Fruit fly (Drosophila melanogaster) whole organism, embryonic: ENCODE data around the gene Sema5c.

Experiments used
- Awh ChIP-seq: fragments of 200-800 bp; sonication (Bioruptor generic); IDR thresholded peaks from 2 replicates; pipeline ENCODE4, ENCODE4 v1.3.6; 2022; ENCODE audit warnings: missing biosample characterization, missing genetic modification characterization
- BtbVII ChIP-seq: fragments of 200-800 bp; sonication (Bioruptor generic); optimal IDR thresholded peaks from 3 replicates; lab custom pipeline; 2017; ENCODE audit warnings: missing biosample characterization, mild to moderate bottlenecking, missing genetic modification characterization
- C15 ChIP-seq: fragments of 200-800 bp; sonication (Bioruptor generic); IDR thresholded peaks from 3 replicates; pipeline ENCODE4 v1.3.6; 2022; ENCODE audit warnings: missing biosample characterization, missing genetic modification characterization
- CG10431 ChIP-seq: fragments of 200-800 bp; sonication (Bioruptor generic); optimal IDR thresholded peaks from 3 replicates; lab custom pipeline; 2018; ENCODE audit warnings: missing biosample characterization, mild to moderate bottlenecking, missing genetic modification characterization
- CG10565 ChIP-seq: fragments of 200-800 bp; sonication (Bioruptor generic); optimal IDR thresholded peaks from 3 replicates; lab custom pipeline; 2016; ENCODE audit warnings: missing biosample characterization, mild to moderate bottlenecking, missing genetic modification characterization
- CG11504 ChIP-seq: fragments of 200-800 bp; sonication (Bioruptor generic); optimal IDR thresholded peaks from 3 replicates; lab custom pipeline; 2019; ENCODE audit warnings: missing biosample characterization, mild to moderate bottlenecking, missing genetic modification characterization, moderate library complexity
- CG13894 ChIP-seq: fragments of 200-800 bp; sonication (Bioruptor generic); optimal IDR thresholded peaks from 3 replicates; lab custom pipeline; 2018; ENCODE audit warnings: missing biosample characterization, mild to moderate bottlenecking, missing genetic modification characterization, moderate library complexity
- CG16815 ChIP-seq: fragments of 200-800 bp; sonication (Bioruptor generic); optimal IDR thresholded peaks from 3 replicates; lab custom pipeline; 2017; ENCODE audit warnings: missing biosample characterization, mild to moderate bottlenecking, missing genetic modification characterization
- CG17829 ChIP-seq: fragments of 200-800 bp; optimal IDR thresholded peaks from 2 replicates; lab custom pipeline; 2019; ENCODE audit warnings: missing biosample characterization, mild to moderate bottlenecking, missing genetic modification characterization, moderate library complexity
- CG4617 ChIP-seq: fragments of 200-800 bp; sonication (Bioruptor generic); optimal IDR thresholded peaks from 3 replicates; lab custom pipeline; 2016; ENCODE audit warnings: missing biosample characterization, missing genetic modification characterization, borderline replicate concordance
- CG5245 ChIP-seq: fragments of 200-800 bp; sonication (Bioruptor generic); optimal IDR thresholded peaks from 3 replicates; lab custom pipeline; 2016; ENCODE audit warnings: missing biosample characterization, missing genetic modification characterization
- CG6813 ChIP-seq: fragments of 200-800 bp; sonication (Bioruptor generic); optimal IDR thresholded peaks from 2 replicates; lab custom pipeline; 2017; ENCODE audit warnings: missing biosample characterization, missing genetic modification characterization, mild to moderate bottlenecking, moderate library complexity, missing genetic modification reagents
- CG7745 ChIP-seq: fragments of 200-800 bp; sonication (Bioruptor generic); optimal IDR thresholded peaks from 2 replicates; lab custom pipeline; 2018; ENCODE audit warnings: missing biosample characterization, mild to moderate bottlenecking, missing genetic modification characterization, moderate library complexity
- Dad ChIP-seq: fragments of 200-800 bp; sonication (Bioruptor generic); optimal IDR thresholded peaks from 3 replicates; lab custom pipeline; 2016; ENCODE audit warnings: missing biosample characterization, missing genetic modification characterization
- Gsc ChIP-seq: fragments of 200-800 bp; sonication (Bioruptor generic); IDR thresholded peaks from 2 replicates; pipeline ENCODE4 v1.3.6; 2022; ENCODE audit warnings: missing biosample characterization, missing genetic modification characterization
- Hsf ChIP-seq: fragments of 200-800 bp; sonication (Bioruptor generic); optimal IDR thresholded peaks from 3 replicates; lab custom pipeline; 2016; ENCODE audit warnings: missing biosample characterization, missing genetic modification characterization
- Lim3 ChIP-seq: fragments of 200-800 bp; sonication (Bioruptor generic); IDR thresholded peaks from 2 replicates; pipeline ENCODE4 v1.3.6; 2022; ENCODE audit warnings: missing biosample characterization, missing genetic modification characterization
- Max ChIP-seq: fragments of 200-800 bp; sonication (Bioruptor generic); optimal IDR thresholded peaks from 2 replicates; lab custom pipeline; 2016; ENCODE audit warnings: missing biosample characterization, mild to moderate bottlenecking, missing genetic modification characterization
- NfI ChIP-seq: fragments of 200-800 bp; sonication (Bioruptor generic); optimal IDR thresholded peaks from 3 replicates; lab custom pipeline; 2018; ENCODE audit warnings: missing biosample characterization, mild to moderate bottlenecking, missing genetic modification characterization, moderate library complexity
- Sox102F ChIP-seq: fragments of 200-800 bp; sonication (Bioruptor generic); optimal IDR thresholded peaks from 2 replicates; lab custom pipeline; 2018; ENCODE audit warnings: missing biosample characterization, mild to moderate bottlenecking, missing genetic modification characterization, moderate library complexity
- abd-A ChIP-seq: fragments of 200-800 bp; sonication (Bioruptor generic); optimal IDR thresholded peaks from 3 replicates; lab custom pipeline; 2019; ENCODE audit warnings: missing biosample characterization, mild to moderate bottlenecking, missing genetic modification characterization, moderate library complexity
- chinmo ChIP-seq: fragments of 200-800 bp; sonication (Bioruptor generic); IDR thresholded peaks from 4 replicates; pipeline ENCODE4 v1.3.6; 2022; ENCODE audit warnings: missing biosample characterization, missing genetic modification characterization; ENCODE audit not compliant: partially characterized antibody
- ci ChIP-seq: fragments of 200-800 bp; sonication (Bioruptor generic); IDR thresholded peaks from 3 replicates; pipeline ENCODE4 v1.3.6; 2022; ENCODE audit warnings: missing biosample characterization, missing genetic modification characterization
- exex ChIP-seq: fragments of 200-800 bp; sonication (Bioruptor generic); optimal IDR thresholded peaks from 4 replicates; lab custom pipeline; 2018; ENCODE audit warnings: missing biosample characterization, mild to moderate bottlenecking, missing genetic modification characterization, moderate library complexity
- fru ChIP-seq: fragments of >200 bp; optimal IDR thresholded peaks from 2 replicates; lab custom pipeline; 2017
- hth ChIP-seq: fragments of >200 bp; optimal IDR thresholded peaks from 2 replicates; lab custom pipeline; 2017; ENCODE audit warnings: inconsistent platforms
- ken ChIP-seq: fragments of 200-800 bp; sonication (Bioruptor generic); IDR thresholded peaks from 3 replicates; pipeline ENCODE4 v1.3.6; 2022; ENCODE audit warnings: missing biosample characterization, missing genetic modification characterization
- oc ChIP-seq: fragments of 200-800 bp; sonication (Bioruptor generic); optimal IDR thresholded peaks from 2 replicates; lab custom pipeline; 2018; ENCODE audit warnings: missing biosample characterization, mild to moderate bottlenecking, missing genetic modification characterization, moderate library complexity
- peb ChIP-seq: fragments of 200-800 bp; sonication (Bioruptor generic); IDR thresholded peaks from 2 replicates; pipeline ENCODE4 v1.3.6; 2022; ENCODE audit warnings: missing biosample characterization, missing genetic modification characterization
- pfk ChIP-seq: fragments of 200-800 bp; sonication (Bioruptor generic); optimal IDR thresholded peaks from 2 replicates; lab custom pipeline; 2018; ENCODE audit warnings: missing biosample characterization, mild to moderate bottlenecking, missing genetic modification characterization, moderate library complexity
- salm ChIP-seq: fragments of 200-800 bp; sonication (Bioruptor generic); optimal IDR thresholded peaks from 2 replicates; lab custom pipeline; 2018; ENCODE audit warnings: missing biosample characterization, mild to moderate bottlenecking, missing genetic modification characterization
- sd ChIP-seq: fragments of 200-800 bp; sonication (Bioruptor generic); optimal IDR thresholded peaks from 3 replicates; lab custom pipeline; 2018; ENCODE audit warnings: missing biosample characterization, mild to moderate bottlenecking, missing genetic modification characterization, moderate library complexity
- ttk ChIP-seq: fragments of 200-800 bp; sonication (Bioruptor generic); IDR thresholded peaks from 2 replicates; pipeline ENCODE4 v2.1.2; 2022; ENCODE audit warnings: missing biosample characterization, missing genetic modification characterization
- tup ChIP-seq: fragments of 200-800 bp; sonication (Bioruptor generic); optimal IDR thresholded peaks from 2 replicates; lab custom pipeline; 2016; ENCODE audit warnings: missing biosample characterization, mild to moderate bottlenecking, missing genetic modification characterization, moderate library complexity
- vvl ChIP-seq: fragments of 200-800 bp; sonication (Bioruptor generic); IDR thresholded peaks from 2 replicates; pipeline ENCODE4 v1.3.6; 2022; ENCODE audit warnings: missing biosample characterization, missing genetic modification characterization
- zen ChIP-seq: fragments of 200-800 bp; sonication (Bioruptor generic); optimal IDR thresholded peaks from 3 replicates; lab custom pipeline; 2018; ENCODE audit warnings: missing biosample characterization, mild to moderate bottlenecking, missing genetic modification characterization, moderate library complexity
- zf30C ChIP-seq: fragments of 200-800 bp; sonication (Bioruptor generic); optimal IDR thresholded peaks from 3 replicates; lab custom pipeline; 2018; ENCODE audit warnings: missing biosample characterization, mild to moderate bottlenecking, missing genetic modification characterization

Gene Sema5c

DNA sequence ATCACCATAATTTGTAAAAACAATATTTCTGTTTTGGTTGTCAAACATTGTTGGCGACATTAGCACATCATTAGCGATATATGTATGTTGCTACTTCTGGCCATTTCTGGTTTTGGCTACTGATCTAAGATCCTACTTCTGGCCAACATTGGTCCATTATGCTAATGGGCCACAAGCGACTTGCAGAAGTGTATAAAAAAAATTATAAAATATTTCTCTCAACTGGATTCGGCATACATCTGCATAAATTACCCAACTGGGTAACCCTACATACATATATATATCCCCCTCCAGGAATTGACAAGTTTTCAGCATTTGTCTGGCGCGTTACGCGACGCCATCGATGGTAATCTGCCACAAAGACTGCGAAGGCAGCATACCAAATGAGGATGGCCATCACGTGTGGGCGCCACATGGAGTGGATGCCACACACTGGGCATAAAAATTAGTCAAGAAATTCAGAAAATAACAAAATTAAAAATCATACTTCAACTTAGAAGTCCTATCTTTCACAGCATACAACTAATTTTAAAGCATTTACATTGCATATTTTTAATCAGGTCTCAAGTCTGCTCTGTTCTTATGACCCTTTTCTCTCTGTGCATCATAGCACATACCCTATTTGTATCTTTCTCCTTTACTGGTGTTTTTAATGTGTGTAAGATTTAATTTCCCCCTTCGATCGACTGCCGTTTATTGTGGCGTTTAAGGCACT lies 44.0 kb downstream of the Sema5c start (continued):
- TF ChIP-seq CG6813 (GFP tag; lab: Kevin White, UChicago) (peak; percentile 9), fru (lab: Kevin White, UChicago) (no peak), pfk (GFP tag; lab: Kevin White, UChicago) (no peak), CG10565 (GFP tag; lab: Kevin White, UChicago) (no peak), tup (GFP tag; lab: Kevin White, UChicago) (no peak), Dad (GFP tag; lab: Kevin White, UChicago) (no peak), CG17829 (peak; percentile 57), peb (GFP tag; lab: Robert Waterston, UW) (0 out of 2 replicates have a peak, but pooled peaks have one; percentile 23), CG16815 (no peak), BtbVII (no peak), NfI (GFP tag; lab: Kevin White, UChicago) (no peak), Lim3 (GFP tag; lab: Robert Waterston, UW) (no peak), CG10431 (GFP tag; lab: Kevin White, UChicago) (no peak), ci (GFP tag; lab: Robert Waterston, UW) (peak; percentile 66; the same call in 1 of the 3 replicates), Gsc (GFP tag; lab: Robert Waterston, UW) (no peak), ken (GFP tag; lab: Robert Waterston, UW) (no peak), Max (peak; percentile 27), CG4617 (GFP tag; lab: Kevin White, UChicago) (no peak), ttk (GFP tag; lab: Robert Waterston, UW) (peak; percentile 31)
- TF ChIP-seq, all 482 proteins: peak for 188

DNA sequence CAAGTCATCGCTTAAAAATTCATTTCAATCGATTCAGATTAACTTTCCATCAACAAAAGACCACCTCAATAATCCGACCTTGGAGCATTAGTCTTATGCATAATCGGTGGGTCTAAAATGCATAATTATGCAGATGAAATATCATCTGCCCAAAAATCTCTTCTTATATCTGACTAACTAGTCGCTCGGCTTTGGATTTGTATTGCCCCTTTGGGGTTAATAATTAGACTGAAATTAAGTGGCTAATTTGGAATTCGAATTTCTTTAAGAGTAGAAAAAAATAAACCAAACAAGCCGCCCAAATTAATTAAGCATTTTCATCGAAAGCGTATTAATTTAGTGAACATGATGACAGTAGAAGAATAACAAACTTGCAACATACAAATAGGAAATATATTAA lies 45.0 kb downstream of the Sema5c start:
- TF ChIP-seq abd-A (tag; lab: Kevin White, UChicago) (peak; percentile 42), Sox102F (GFP tag; lab: Kevin White, UChicago) (no peak), zf30C (GFP tag; lab: Kevin White, UChicago) (no peak), oc (tag; lab: Kevin White, UChicago) (peak; percentile 11), Awh (GFP tag; lab: Robert Waterston, UW) (peak; percentile 91), CG7745 (tag; lab: Kevin White, UChicago) (peak; percentile 50), sd (tag; lab: Kevin White, UChicago) (peak; percentile 46), Hsf (GFP tag; lab: Kevin White, UChicago) (no peak), salm (tag; lab: Kevin White, UChicago) (no peak), chinmo (GFP tag; lab: Robert Waterston, UW) (0 out of 4 replicates have a peak, but pooled peaks have one; percentile 33), hth (lab: Kevin White, UChicago) (no peak), CG5245 (GFP tag; lab: Kevin White, UChicago) (no peak), vvl (GFP tag; lab: Robert Waterston, UW) (peak; percentile 64; the same call in 1 of the 2 replicates), CG13894 (no peak)

DNA sequence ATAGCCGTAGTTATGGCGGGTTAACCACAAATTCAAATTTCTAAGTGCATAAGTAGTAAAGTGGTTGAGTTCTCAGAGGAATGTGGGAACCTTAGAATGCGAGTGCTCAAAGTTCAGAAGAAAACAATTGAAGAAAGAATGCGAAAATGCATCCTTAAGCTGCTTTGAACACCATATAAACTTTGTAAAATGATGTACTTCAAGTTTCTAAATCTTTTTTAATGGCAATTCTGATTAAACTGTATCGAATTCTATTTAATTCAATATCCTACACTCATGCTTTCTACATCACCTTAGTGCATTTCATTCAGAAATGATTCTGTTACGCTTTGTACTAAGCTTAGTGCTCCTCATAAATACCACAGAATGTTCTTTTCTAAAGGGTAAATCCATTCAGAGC lies 49.4 kb downstream of the Sema5c start, which contains the start of gene CG43993:
TSS of gene CG43993 (plus strand) at position 301 of the 400 bp plus-strand sequence.
- TF ChIP-seq zen (no peak), exex (tag; lab: Kevin White, UChicago) (no peak), CG11504 (tag; lab: Kevin White, UChicago) (no peak), C15 (GFP tag; lab: Robert Waterston, UW) (no peak)
